Fruit fly (Drosophila melanogaster) whole organism, embryonic: ENCODE results near the gene CG5056.

Experiments used
- CG10267 ChIP-seq: fragments of 200-800 bp; sonication (Bioruptor generic); optimal IDR thresholded peaks from 2 replicates; lab custom pipeline; 2018; ENCODE audit warnings: missing biosample characterization, mild to moderate bottlenecking, missing genetic modification characterization, moderate library complexity
- CG10543 ChIP-seq: fragments of 200-800 bp; sonication (Bioruptor generic); optimal IDR thresholded peaks from 3 replicates; lab custom pipeline; 2017; ENCODE audit warnings: missing biosample characterization, mild to moderate bottlenecking, missing genetic modification characterization, moderate library complexity
- CG10959 ChIP-seq: fragments of 200-800 bp; sonication (Bioruptor generic); IDR thresholded peaks from 2 replicates; pipeline ENCODE4 v1.3.6; 2022; ENCODE audit warnings: missing biosample characterization, missing genetic modification characterization
- CG11085 ChIP-seq: fragments of 200-800 bp; sonication (Bioruptor generic); IDR thresholded peaks from 2 replicates; pipeline ENCODE4 v1.3.6; 2022; ENCODE audit warnings: missing biosample characterization, missing genetic modification characterization
- CG12391 ChIP-seq: fragments of 200-800 bp; sonication (Bioruptor generic); optimal IDR thresholded peaks from 3 replicates; lab custom pipeline; 2018; ENCODE audit warnings: missing biosample characterization, mild to moderate bottlenecking, missing genetic modification characterization, moderate library complexity
- CG13287 ChIP-seq: fragments of 200-800 bp; sonication (Bioruptor generic); IDR thresholded peaks from 2 replicates; pipeline ENCODE4 v1.3.6; 2022; ENCODE audit warnings: missing biosample characterization, missing genetic modification characterization; ENCODE audit not compliant: partially characterized antibody
- CG14667 ChIP-seq: fragments of 200-800 bp; sonication (Bioruptor generic); IDR thresholded peaks from 2 replicates; pipeline ENCODE4 v1.3.6; 2022; ENCODE audit warnings: missing biosample characterization, missing genetic modification characterization
- CG1529 ChIP-seq: fragments of 200-800 bp; sonication (Bioruptor generic); optimal IDR thresholded peaks from 3 replicates; lab custom pipeline; 2018; ENCODE audit warnings: missing biosample characterization, missing genetic modification characterization
- CG15514 ChIP-seq: fragments of 200-800 bp; sonication (Bioruptor generic); optimal IDR thresholded peaks from 3 replicates; lab custom pipeline; 2017; ENCODE audit warnings: missing biosample characterization, missing genetic modification characterization, mild to moderate bottlenecking, moderate library complexity, missing genetic modification reagents
- CG15696 ChIP-seq: fragments of 200-800 bp; sonication (Bioruptor generic); optimal IDR thresholded peaks from 2 replicates; lab custom pipeline; 2019; ENCODE audit warnings: missing biosample characterization, mild to moderate bottlenecking, missing genetic modification characterization, moderate library complexity
- CG1602 ChIP-seq: fragments of 200-800 bp; sonication (Bioruptor generic); optimal IDR thresholded peaks from 3 replicates; lab custom pipeline; 2016; ENCODE audit warnings: missing biosample characterization, missing genetic modification characterization
- CG1603 ChIP-seq: fragments of 200-800 bp; sonication (Bioruptor generic); optimal IDR thresholded peaks from 2 replicates; lab custom pipeline; 2019; ENCODE audit warnings: missing biosample characterization, mild to moderate bottlenecking, missing genetic modification characterization, moderate library complexity
- CG16813 ChIP-seq: fragments of 200-800 bp; sonication (Bioruptor generic); IDR thresholded peaks from 3 replicates; pipeline ENCODE4 v1.3.6; 2022; ENCODE audit warnings: missing biosample characterization, missing genetic modification characterization; ENCODE audit not compliant: partially characterized antibody
- CG17829 ChIP-seq: fragments of 200-800 bp; optimal IDR thresholded peaks from 2 replicates; lab custom pipeline; 2019; ENCODE audit warnings: missing biosample characterization, mild to moderate bottlenecking, missing genetic modification characterization, moderate library complexity
- CG1792 ChIP-seq: fragments of 200-800 bp; sonication (Bioruptor generic); optimal IDR thresholded peaks from 2 replicates; lab custom pipeline; 2016; ENCODE audit warnings: missing biosample characterization, missing genetic modification characterization
- CG2712 ChIP-seq: fragments of 200-800 bp; optimal IDR thresholded peaks from 3 replicates; lab custom pipeline; 2019; ENCODE audit warnings: missing biosample characterization, mild to moderate bottlenecking, missing genetic modification characterization, moderate library complexity
- CG30403 ChIP-seq: fragments of 200-800 bp; sonication (Bioruptor generic); optimal IDR thresholded peaks from 3 replicates; lab custom pipeline; 2016; ENCODE audit warnings: missing biosample characterization, missing genetic modification characterization
- CG7928 ChIP-seq: fragments of 200-800 bp; sonication (Bioruptor generic); optimal IDR thresholded peaks from 2 replicates; lab custom pipeline; 2017; ENCODE audit warnings: missing biosample characterization, mild to moderate bottlenecking, missing genetic modification characterization
- CG8944 ChIP-seq: fragments of 200-800 bp; sonication (Bioruptor generic); optimal IDR thresholded peaks from 3 replicates; lab custom pipeline; 2016; ENCODE audit warnings: missing biosample characterization, missing genetic modification characterization
- CG9437 ChIP-seq: fragments of 200-800 bp; sonication (Bioruptor generic); optimal IDR thresholded peaks from 2 replicates; lab custom pipeline; 2018; ENCODE audit warnings: missing biosample characterization, mild to moderate bottlenecking, missing genetic modification characterization
- Fer2 ChIP-seq: fragments of 200-800 bp; sonication (Bioruptor generic); optimal IDR thresholded peaks from 2 replicates; lab custom pipeline; 2018; ENCODE audit warnings: missing biosample characterization, mild to moderate bottlenecking, missing genetic modification characterization, moderate library complexity
- Hr3 ChIP-seq: fragments of 200-800 bp; sonication (Bioruptor generic); optimal IDR thresholded peaks from 3 replicates; lab custom pipeline; 2016; ENCODE audit warnings: missing biosample characterization, missing genetic modification characterization
- Jarid2 ChIP-seq: fragments of 200-800 bp; sonication (Bioruptor generic); optimal IDR thresholded peaks from 3 replicates; lab custom pipeline; 2017; ENCODE audit warnings: mild to moderate bottlenecking, missing biosample characterization, missing genetic modification reagents, missing genetic modification characterization
- Kr ChIP-seq: fragments of 200-800 bp; sonication (Bioruptor generic); optimal IDR thresholded peaks from 2 replicates; lab custom pipeline; 2017; ENCODE audit warnings: missing biosample characterization, mild to moderate bottlenecking, missing genetic modification characterization
- MBD-R2 ChIP-seq: fragments of 200-800 bp; sonication (Bioruptor generic); IDR thresholded peaks from 2 replicates; pipeline ENCODE4 v1.3.6; 2022; ENCODE audit warnings: missing biosample characterization, missing genetic modification characterization
- Max ChIP-seq: fragments of 200-800 bp; sonication (Bioruptor generic); optimal IDR thresholded peaks from 2 replicates; lab custom pipeline; 2016; ENCODE audit warnings: missing biosample characterization, mild to moderate bottlenecking, missing genetic modification characterization
- Nf-YA ChIP-seq: fragments of 200-800 bp; sonication (Bioruptor generic); IDR thresholded peaks from 2 replicates; pipeline ENCODE4 v1.3.6; 2022; ENCODE audit warnings: missing biosample characterization, missing genetic modification characterization
- Pdp1 ChIP-seq, 2 experiments: fragments of 200-800 bp; sonication (Bioruptor generic); optimal IDR thresholded peaks; 3 replicates each; lab custom pipeline; 2016; ENCODE audit warnings: missing biosample characterization in 2 of 2, missing genetic modification characterization in 2 of 2, mild to moderate bottlenecking in 1 of 2, moderate library complexity in 1 of 2
- Rx ChIP-seq: fragments of 200-800 bp; sonication (Bioruptor generic); IDR thresholded peaks from 2 replicates; pipeline ENCODE4 v1.3.6; 2022; ENCODE audit warnings: missing biosample characterization, missing genetic modification characterization
- Taf1 ChIP-seq: fragments of 200-800 bp; sonication (Bioruptor generic); IDR thresholded peaks from 2 replicates; pipeline ENCODE4 v1.3.6; 2022; ENCODE audit warnings: missing biosample characterization, missing genetic modification characterization
- amos ChIP-seq: fragments of 200-800 bp; sonication (Bioruptor generic); IDR thresholded peaks from 2 replicates; pipeline ENCODE4 v1.3.6; 2022; ENCODE audit warnings: missing biosample characterization, missing genetic modification characterization; ENCODE audit not compliant: partially characterized antibody
- ap ChIP-seq: fragments of 200-800 bp; sonication (Bioruptor generic); IDR thresholded peaks from 2 replicates; pipeline ENCODE4 v1.3.6; 2022; ENCODE audit warnings: missing biosample characterization, missing genetic modification characterization
- ara ChIP-seq: fragments of 200-800 bp; sonication (Bioruptor generic); IDR thresholded peaks from 2 replicates; pipeline ENCODE4 v1.3.6; 2022; ENCODE audit warnings: missing biosample characterization, missing genetic modification characterization
- ato ChIP-seq: fragments of 200-800 bp; sonication (Bioruptor generic); IDR thresholded peaks from 2 replicates; pipeline ENCODE4 v1.3.6; 2022; ENCODE audit warnings: missing biosample characterization, missing genetic modification characterization; ENCODE audit not compliant: partially characterized antibody
- bigmax ChIP-seq: fragments of 200-800 bp; sonication (Bioruptor generic); optimal IDR thresholded peaks from 2 replicates; lab custom pipeline; 2018; ENCODE audit warnings: missing biosample characterization, mild to moderate bottlenecking, missing genetic modification characterization
- cg ChIP-seq: fragments of 200-800 bp; sonication (Bioruptor generic); optimal IDR thresholded peaks from 3 replicates; lab custom pipeline; 2019; ENCODE audit warnings: missing biosample characterization, mild to moderate bottlenecking, missing genetic modification characterization, moderate library complexity
- emc ChIP-seq: fragments of 200-800 bp; sonication (Bioruptor generic); optimal IDR thresholded peaks from 2 replicates; lab custom pipeline; 2016; ENCODE audit warnings: missing biosample characterization, missing genetic modification characterization
- fd102C ChIP-seq: fragments of 200-800 bp; sonication (Bioruptor generic); optimal IDR thresholded peaks from 2 replicates; lab custom pipeline; 2018; ENCODE audit warnings: missing biosample characterization, mild to moderate bottlenecking, missing genetic modification characterization, moderate library complexity
- gem ChIP-seq: fragments of 200-800 bp; sonication (Bioruptor generic); optimal IDR thresholded peaks from 2 replicates; lab custom pipeline; 2019; ENCODE audit warnings: missing biosample characterization, mild to moderate bottlenecking, missing genetic modification characterization, moderate library complexity
- grn ChIP-seq: fragments of 200-800 bp; sonication (Bioruptor generic); optimal IDR thresholded peaks from 3 replicates; lab custom pipeline; 2017; ENCODE audit warnings: missing biosample characterization, missing genetic modification characterization
- hkb ChIP-seq, 2 experiments: fragments of 200-800 bp in 1 of 2; fragments of >200 bp in 1 of 2; sonication (Bioruptor generic) in 1 of 2; IDR thresholded peaks in 1 of 2; optimal IDR thresholded peaks in 1 of 2; 2 replicates each; pipeline versions ENCODE4 v1.3.6 to Lab custom; 2017 to 2022; ENCODE audit warnings: missing biosample characterization in 1 of 2, missing genetic modification characterization in 1 of 2
- jing ChIP-seq: fragments of 200-800 bp; sonication (Bioruptor generic); optimal IDR thresholded peaks from 2 replicates; lab custom pipeline; 2018; ENCODE audit warnings: missing biosample characterization, mild to moderate bottlenecking, missing genetic modification characterization
- lilli ChIP-seq: fragments of 200-800 bp; sonication (Bioruptor generic); optimal IDR thresholded peaks from 3 replicates; lab custom pipeline; 2016; ENCODE audit warnings: missing biosample characterization, missing genetic modification characterization
- lola ChIP-seq, 3 experiments: fragments of >200 bp in 2 of 3; fragments of 200-800 bp in 1 of 3; sonication (Bioruptor generic) in 1 of 3; optimal IDR thresholded peaks; 2 replicates each; lab custom pipeline; 2017 to 2019; ENCODE audit warnings: missing biosample characterization in 3 of 3, missing genetic modification characterization in 3 of 3, mild to moderate bottlenecking in 1 of 3, moderate library complexity in 1 of 3
- pzg ChIP-seq: fragments of 200-800 bp; sonication (Bioruptor generic); optimal IDR thresholded peaks from 3 replicates; lab custom pipeline; 2018; ENCODE audit warnings: missing biosample characterization, mild to moderate bottlenecking, missing genetic modification characterization, moderate library complexity
- repo ChIP-seq: fragments of 200-800 bp; sonication (Bioruptor generic); optimal IDR thresholded peaks from 2 replicates; lab custom pipeline; 2016; ENCODE audit warnings: missing biosample characterization, missing genetic modification characterization
- run ChIP-seq: fragments of 200-800 bp; sonication (Bioruptor generic); optimal IDR thresholded peaks from 3 replicates; lab custom pipeline; 2018; ENCODE audit warnings: missing biosample characterization, mild to moderate bottlenecking, missing genetic modification characterization
- scrt ChIP-seq: fragments of 200-800 bp; sonication (Bioruptor generic); optimal IDR thresholded peaks from 2 replicates; lab custom pipeline; 2018; ENCODE audit warnings: missing biosample characterization, mild to moderate bottlenecking, missing genetic modification characterization, moderate library complexity
- toy ChIP-seq: fragments of 200-800 bp; sonication (Bioruptor generic); IDR thresholded peaks from 2 replicates; pipeline ENCODE4 v1.3.6; 2022; ENCODE audit warnings: missing biosample characterization, missing genetic modification characterization
- vvl ChIP-seq: fragments of 200-800 bp; sonication (Bioruptor generic); IDR thresholded peaks from 2 replicates; pipeline ENCODE4 v1.3.6; 2022; ENCODE audit warnings: missing biosample characterization, missing genetic modification characterization

Gene CG5056

dm6 chr2L:10396488-10396824 lies 30.0 kb downstream of the CG5056 start, which contains the start of gene Cnot4 (continued):
- no peak for TF ChIP-seq MBD-R2 (GFP tag; lab: Robert Waterston, UW)
- TF ChIP-seq cg (GFP tag; lab: Kevin White, UChicago), result no peak
- TF ChIP-seq pzg (GFP tag; lab: Kevin White, UChicago), result peak; percentile 31
- no peak for TF ChIP-seq Max (GFP tag; lab: Kevin White, UChicago)
- TF ChIP-seq lola (GFP tag; optimal IDR thresholded peaks at IDR 0.05; lab: Kevin White, UChicago), result no peak
- TF ChIP-seq CG30403, result no peak
- TF ChIP-seq grn (GFP tag; lab: Kevin White, UChicago), result no peak
- TF ChIP-seq fd102C, result no peak
- peak; percentile 44; the same call in 1 of the 2 replicates for TF ChIP-seq CG13287
- TF ChIP-seq CG10543 (GFP tag; lab: Kevin White, UChicago), result no peak
- TF ChIP-seq CG11085, result no peak
- TF ChIP-seq Kr (GFP tag; lab: Kevin White, UChicago), result no peak
- TF ChIP-seq amos (GFP tag; lab: Robert Waterston, UW), result peak; percentile 49; the same call in 1 of the 2 replicates
- TF ChIP-seq CG15696 (tag; lab: Kevin White, UChicago), result no peak
- TF ChIP-seq CG12391, result peak; percentile 33
- peak; percentile 36 for TF ChIP-seq CG2712
- no peak for TF ChIP-seq Taf1 (GFP tag; lab: Robert Waterston, UW)
- no peak for TF ChIP-seq Fer2 (tag; lab: Kevin White, UChicago)
- no peak for TF ChIP-seq CG1529
- TF ChIP-seq CG14667 (GFP tag; lab: Robert Waterston, UW), result no peak
- peak; percentile 17 for TF ChIP-seq CG1603 (tag; lab: Kevin White, UChicago)
- no peak for TF ChIP-seq lilli (GFP tag; lab: Kevin White, UChicago)
- TF ChIP-seq CG7928 (GFP tag; lab: Kevin White, UChicago), result no peak
- TF ChIP-seq scrt (GFP tag; lab: Kevin White, UChicago), result no peak
- no peak for TF ChIP-seq Pdp1 (GFP tag; optimal IDR thresholded peaks at IDR 0.05; lab: Kevin White, UChicago)
- TF ChIP-seq bigmax (GFP tag; lab: Kevin White, UChicago), result no peak
- TF ChIP-seq ato (GFP tag; lab: Robert Waterston, UW), result no peak
- TF ChIP-seq CG9437 (GFP tag; lab: Kevin White, UChicago), result peak; percentile 35
- TF ChIP-seq Jarid2, result no peak
- no peak for TF ChIP-seq CG1792 (GFP tag; lab: Kevin White, UChicago)
- peak; percentile 29 for TF ChIP-seq CG17829 (tag; lab: Kevin White, UChicago)
- TF ChIP-seq CG8944 (GFP tag; lab: Kevin White, UChicago), result no peak
- TF ChIP-seq Hr3 (GFP tag; lab: Kevin White, UChicago), result peak; percentile 25
- TF ChIP-seq Nf-YA (GFP tag; lab: Robert Waterston, UW), result no peak
- TF ChIP-seq gem (tag; lab: Kevin White, UChicago), result peak; percentile 24
- TF ChIP-seq CG10267 (tag; lab: Kevin White, UChicago), result peak; percentile 35
- no peak for TF ChIP-seq emc (GFP tag; lab: Kevin White, UChicago)
- no peak for TF ChIP-seq jing (GFP tag; lab: Kevin White, UChicago)
- no peak for TF ChIP-seq hkb (optimal IDR thresholded peaks at IDR 0.05; lab: Kevin White, UChicago)
- no peak for TF ChIP-seq hkb (GFP tag; IDR thresholded peaks at IDR 0.05; lab: Robert Waterston, UW)
- peak; percentile 46; the same call in 1 of the 3 replicates for TF ChIP-seq CG16813 (GFP tag; lab: Robert Waterston, UW)
- TF ChIP-seq toy (GFP tag; lab: Robert Waterston, UW), result no peak
- TF ChIP-seq repo (GFP tag; lab: Kevin White, UChicago), result no peak
- no peak for TF ChIP-seq ara (GFP tag; lab: Robert Waterston, UW)
- TF ChIP-seq Rx (GFP tag; lab: Robert Waterston, UW), result no peak
- TF ChIP-seq CG15514 (GFP tag; lab: Kevin White, UChicago), result peak; percentile 25
- no peak for TF ChIP-seq ap (GFP tag; lab: Robert Waterston, UW)
- no peak for TF ChIP-seq CG1602 (GFP tag; lab: Kevin White, UChicago)
- no peak for TF ChIP-seq CG10959 (GFP tag; lab: Robert Waterston, UW)
- peak; percentile 14; the same call in 1 of the 2 replicates for TF ChIP-seq vvl
- TF ChIP-seq run, result no peak
